Worm (Caenorhabditis elegans): ENCODE data around the gene C44H4.4.

The C44H4.4 gene

DNA sequence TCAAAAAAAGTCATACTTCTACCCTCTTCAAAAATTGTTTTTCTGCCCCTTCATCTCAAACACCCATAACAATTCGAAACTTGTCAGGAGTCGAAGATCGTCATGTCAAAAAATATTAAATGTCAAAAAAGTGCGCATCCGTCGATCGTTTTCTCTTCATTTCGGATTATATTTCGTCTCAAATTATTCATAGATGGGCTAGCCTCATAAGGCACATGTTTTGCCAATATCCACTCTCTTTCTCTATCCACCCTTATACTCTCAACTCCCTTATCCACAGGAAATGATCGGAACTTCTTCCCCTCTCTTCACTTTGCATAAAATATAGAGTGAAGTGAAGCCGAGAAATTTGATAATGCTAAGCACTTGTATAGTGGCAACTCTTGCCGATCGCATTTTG, 44.8 kb upstream of the C44H4.4 start:
- TF ChIP-seq hmg-11 (tag; optimal IDR thresholded peaks at IDR 0.05), result no peak
- peak; percentile 8 for TF ChIP-seq fkh-10 (GFP tag; optimal IDR thresholded peaks at IDR 0.05)

DNA sequence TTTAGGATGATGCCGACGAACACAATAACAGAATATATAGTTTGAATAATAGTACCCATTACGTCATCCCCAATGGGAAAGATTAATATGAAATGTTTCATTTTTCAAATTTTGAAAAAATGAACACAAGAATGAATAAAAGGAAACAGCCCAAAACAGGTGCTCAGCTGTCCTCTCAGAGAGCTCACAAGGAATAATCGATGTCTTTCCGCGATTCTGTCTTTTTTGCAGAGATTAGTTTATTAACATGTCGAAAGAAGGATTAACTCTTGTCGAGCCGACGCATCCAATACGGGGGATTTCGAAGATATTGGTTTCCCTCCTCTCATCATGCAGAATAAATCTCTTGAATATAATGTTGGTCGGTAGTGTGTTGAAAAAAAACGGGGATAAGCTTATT, 39.9 kb upstream of the C44H4.4 start, which contains the start of gene F54E4.2:
TSS of gene F54E4.2 (minus strand) at position 101 of the 400 bp plus-strand sequence.
- TF ChIP-seq zag-1 (tag; optimal IDR thresholded peaks at IDR 0.05) (no peak), fos-1 (tag; optimal IDR thresholded peaks at IDR 0.05) (no peak), nhr-77 (tag; optimal IDR thresholded peaks at IDR 0.05) (no peak), nhr-12 (tag; optimal IDR thresholded peaks at IDR 0.05) (no peak), aly-2 (tag; optimal IDR thresholded peaks at IDR 0.05) (no peak), nhr-43 (tag; optimal IDR thresholded peaks at IDR 0.05; ENCODE audit: poor library complexity, severe bottlenecking) (no peak), nhr-11 (tag; optimal IDR thresholded peaks at IDR 0.05) (no peak)

DNA sequence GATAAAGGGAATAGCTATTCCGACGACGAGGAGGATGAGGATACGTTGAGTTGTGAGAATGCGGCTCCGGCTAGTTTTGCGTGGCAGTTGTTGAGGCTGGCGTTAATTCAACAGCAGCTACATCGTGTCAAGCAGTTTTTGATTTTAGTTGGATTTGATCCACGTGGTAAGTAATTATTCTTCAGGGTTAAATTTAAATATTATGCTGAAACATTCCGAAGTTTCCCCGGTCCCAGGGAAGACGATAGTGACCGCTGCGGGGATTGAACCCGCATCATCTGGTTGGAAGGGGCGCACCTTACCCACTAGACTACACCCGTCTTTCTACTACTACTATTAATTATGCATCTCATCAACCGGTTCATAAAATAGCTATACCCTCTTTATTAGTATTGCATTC, 32.3 kb upstream of the C44H4.4 start:
- no peak for TF ChIP-seq nhr-28 (tag; optimal IDR thresholded peaks at IDR 0.05)
- no peak for TF ChIP-seq nhr-43 (tag; optimal IDR thresholded peaks at IDR 0.05; ENCODE audit: poor library complexity, severe bottlenecking)
- TF ChIP-seq elt-3 (tag; optimal IDR thresholded peaks at IDR 0.05), result no peak
- TF ChIP-seq pqm-1 (tag; optimal IDR thresholded peaks at IDR 0.05), result no peak

DNA sequence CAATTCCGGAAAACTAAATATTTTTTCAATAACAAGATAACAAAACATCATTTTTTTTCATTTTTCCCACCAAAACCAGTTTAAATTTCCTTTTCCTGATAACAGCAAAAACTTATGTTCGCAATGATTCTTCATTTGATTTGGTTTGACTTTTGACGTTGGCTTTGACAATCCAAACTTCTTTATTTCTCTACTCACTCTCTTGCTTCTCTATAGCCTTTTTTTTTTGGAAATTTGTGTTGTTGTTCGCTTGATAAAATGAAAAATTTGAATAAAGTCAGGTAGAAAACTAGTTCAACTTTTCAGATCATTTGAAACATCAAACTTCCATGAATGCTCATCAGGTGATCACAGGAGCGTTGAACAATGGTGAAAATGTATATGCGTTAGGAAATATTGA, 22.2 kb upstream of the C44H4.4 start, which contains the start of gene rbc-1:
TSS of gene rbc-1 (plus strand) at position 301 of the 400 bp plus-strand sequence.
- TF ChIP-seq sea-2 (GFP tag; optimal IDR thresholded peaks at IDR 0.05) (no peak), snpc-4 (tag; optimal IDR thresholded peaks at IDR 0.05) (no peak), nhr-43 (tag; optimal IDR thresholded peaks at IDR 0.05; ENCODE audit: poor library complexity, severe bottlenecking) (no peak), fkh-2 (tag; optimal IDR thresholded peaks at IDR 0.05) (no peak), nfya-1 (tag; optimal IDR thresholded peaks at IDR 0.05; ENCODE audit: insufficient read depth) (no peak), eor-1 (tag; optimal IDR thresholded peaks at IDR 0.05) (no peak), elt-2 (tag; optimal IDR thresholded peaks at IDR 0.05) (no peak), nhr-237 (tag; optimal IDR thresholded peaks at IDR 0.05) (no peak), unc-39 (tag; optimal IDR thresholded peaks at IDR 0.05) (no peak)

DNA sequence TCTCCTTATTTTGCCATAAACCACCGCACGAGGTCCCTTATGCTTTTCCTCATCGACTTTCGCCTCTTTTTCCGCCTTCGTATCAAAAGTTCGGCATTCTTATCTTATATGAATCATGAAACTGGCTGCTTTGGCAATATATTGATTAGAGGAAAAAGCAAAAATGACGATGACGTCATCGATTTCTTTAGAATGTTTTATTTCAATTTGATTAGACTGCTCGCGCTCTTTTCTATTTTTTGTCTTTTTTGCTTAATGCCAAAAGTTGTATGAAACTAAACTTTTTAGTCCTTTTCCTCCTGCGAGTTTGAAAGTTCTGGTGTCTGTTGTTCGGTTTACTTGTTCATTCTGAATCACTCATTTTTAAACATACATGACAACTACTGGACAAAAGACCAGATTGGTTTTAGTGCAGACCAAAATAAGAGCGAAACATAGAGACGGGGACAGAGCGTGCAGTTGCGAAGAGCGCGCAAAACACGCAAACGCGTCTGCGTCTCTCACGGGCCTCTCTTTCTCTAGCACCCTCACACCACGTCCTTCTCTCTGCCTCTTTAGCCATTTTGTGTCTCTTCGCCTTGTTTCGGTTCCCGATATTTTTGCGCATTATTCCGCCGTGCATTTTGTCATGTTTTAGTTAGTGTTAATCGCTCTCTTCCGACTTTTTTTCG, 21.3 kb upstream of the C44H4.4 start:
- TF ChIP-seq egl-5 (tag; optimal IDR thresholded peaks at IDR 0.05) (no peak), fos-1 (tag; optimal IDR thresholded peaks at IDR 0.05) (no peak), nhr-12 (tag; optimal IDR thresholded peaks at IDR 0.05) (no peak), sea-2 (GFP tag; optimal IDR thresholded peaks at IDR 0.05) (no peak), unc-62 (GFP tag; optimal IDR thresholded peaks at IDR 0.05) (no peak), lin-39 (tag; optimal IDR thresholded peaks at IDR 0.05) (peak; percentile 38), fkh-2 (tag; optimal IDR thresholded peaks at IDR 0.05) (no peak), nhr-76 (tag; optimal IDR thresholded peaks at IDR 0.05) (no peak), fkh-10 (GFP tag; optimal IDR thresholded peaks at IDR 0.05) (no peak), snpc-4 (tag; optimal IDR thresholded peaks at IDR 0.05) (peak; percentile 2), unc-39 (tag; optimal IDR thresholded peaks at IDR 0.05) (no peak), nfya-1 (tag; optimal IDR thresholded peaks at IDR 0.05; ENCODE audit: insufficient read depth) (no peak), elt-3 (tag; optimal IDR thresholded peaks at IDR 0.05) (no peak), nhr-237 (tag; optimal IDR thresholded peaks at IDR 0.05) (no peak), ZK546.5 (tag; optimal IDR thresholded peaks at IDR 0.05) (no peak), R02D3.7 (tag; optimal IDR thresholded peaks at IDR 0.05) (no peak), aly-2 (tag; optimal IDR thresholded peaks at IDR 0.05) (no peak), ama-1 (optimal IDR thresholded peaks at IDR 0.05) (no peak), daf-12 (tag; optimal IDR thresholded peaks at IDR 0.05) (no peak), hmg-11 (tag; optimal IDR thresholded peaks at IDR 0.05) (peak; percentile 87), nhr-25 (tag; optimal IDR thresholded peaks at IDR 0.05) (peak; percentile 61), elt-2 (tag; optimal IDR thresholded peaks at IDR 0.05) (peak; percentile 10), ceh-28 (tag; optimal IDR thresholded peaks at IDR 0.05) (peak; percentile 13), ceh-82 (tag; optimal IDR thresholded peaks at IDR 0.05) (no peak), eor-1 (tag; optimal IDR thresholded peaks at IDR 0.05) (no peak), lin-15B (tag; optimal IDR thresholded peaks at IDR 0.05) (peak; percentile 24), skn-1 (tag; optimal IDR thresholded peaks at IDR 0.05) (no peak), nhr-77 (tag; optimal IDR thresholded peaks at IDR 0.05) (no peak), pqm-1 (tag; optimal IDR thresholded peaks at IDR 0.05) (peak; percentile 12), ztf-11 (tag; optimal IDR thresholded peaks at IDR 0.05) (no peak), ztf-4 (tag; optimal IDR thresholded peaks at IDR 0.05) (no peak), nhr-43 (tag; optimal IDR thresholded peaks at IDR 0.05; ENCODE audit: poor library complexity, severe bottlenecking) (no peak), mdl-1 (tag; optimal IDR thresholded peaks at IDR 0.05) (no peak), tbx-2 (tag; optimal IDR thresholded peaks at IDR 0.05) (no peak), nhr-23 (tag; optimal IDR thresholded peaks at IDR 0.05) (peak; percentile 62)
